Worm (Caenorhabditis elegans): ENCODE data around the gene ZK1098.6.
A peak's percentile ranks its signal among the peaks of the same experiment; 100 is the strongest.

Gene ZK1098.6

ce11 chrIII:9528824-9529223, 1.9 kb downstream of the ZK1098.6 start, which contains the start of gene ZK1098.2:
Gene ZK1098.2 (plus strand): TSS chrIII:9529159.
- no peak for TF ChIP-seq cey-2 (tag; optimal IDR thresholded peaks at IDR 0.05; ENCODE audit: borderline replicate concordance, insufficient read depth)
- no peak for TF ChIP-seq ceh-82 (tag; optimal IDR thresholded peaks at IDR 0.05)
- TF ChIP-seq set-16 (GFP tag; IDR thresholded peaks at IDR 0.05): no peak
- no peak for TF ChIP-seq daf-12 (tag; optimal IDR thresholded peaks at IDR 0.05)
- TF ChIP-seq mdl-1 (tag; optimal IDR thresholded peaks at IDR 0.05): no peak
- TF ChIP-seq tra-1 (GFP tag; IDR thresholded peaks at IDR 0.05): no peak
- peak in 1 of 2 experiments; percentile 62 for TF ChIP-seq lsy-2 (tag; optimal IDR thresholded peaks at IDR 0.05)
- peak; percentile 51 for TF ChIP-seq mes-2 (tag; optimal IDR thresholded peaks at IDR 0.05; ENCODE audit: poor library complexity, severe bottlenecking)
- TF ChIP-seq hlh-30 (tag; optimal IDR thresholded peaks at IDR 0.05; ENCODE audit: insufficient read depth): peak; percentile 68
- no peak for TF ChIP-seq T26A8.4 (GFP tag; IDR thresholded peaks at IDR 0.05)
- TF ChIP-seq Y48G9A.11 (GFP tag; IDR thresholded peaks at IDR 0.05): no peak
- peak in 1 of 2 experiments; percentile 50 for TF ChIP-seq hif-1 (tag; optimal IDR thresholded peaks at IDR 0.05)
- TF ChIP-seq ama-1 (optimal IDR thresholded peaks at IDR 0.05): no peak
- TF ChIP-seq lin-38 (GFP tag; IDR thresholded peaks at IDR 0.05): peak; percentile 51
- TF ChIP-seq mep-1 (tag; optimal IDR thresholded peaks at IDR 0.05): peak; percentile 11
- no peak for TF ChIP-seq arid-1 (GFP tag; conservative IDR thresholded peaks at IDR 0.05)
- no peak for TF ChIP-seq nhr-237 (tag; optimal IDR thresholded peaks at IDR 0.05)
- peak; percentile 18 for TF ChIP-seq dve-1 (tag; optimal IDR thresholded peaks at IDR 0.05; ENCODE audit: insufficient read depth)
- TF ChIP-seq F44E2.7 (GFP tag; IDR thresholded peaks at IDR 0.05): no peak
- TF ChIP-seq nhr-76 (tag; optimal IDR thresholded peaks at IDR 0.05): no peak
- TF ChIP-seq dpl-1 (GFP tag; optimal IDR thresholded peaks at IDR 0.05): peak; percentile 37
- no peak for TF ChIP-seq mdt-29 (GFP tag; IDR thresholded peaks at IDR 0.05)
- TF ChIP-seq nhr-41 (GFP tag; IDR thresholded peaks at IDR 0.05): no peak

- TF ChIP-seq lin-38 (GFP tag; IDR thresholded peaks at IDR 0.05): peak; percentile 29
Observed at ce11 chrIII:9534193-9534592, 7.2 kb downstream of the ZK1098.6 start.

- no peak for TF ChIP-seq egl-43 (GFP tag; IDR thresholded peaks at IDR 0.05)
- TF ChIP-seq daf-16 (GFP tag; optimal IDR thresholded peaks at IDR 0.05): no peak
- peak; percentile 48 for TF ChIP-seq daf-16 (tag; optimal IDR thresholded peaks at IDR 0.05)
- TF ChIP-seq hlh-11 (tag; optimal IDR thresholded peaks at IDR 0.05): no peak
- TF ChIP-seq nhr-28 (tag; optimal IDR thresholded peaks at IDR 0.05): peak; percentile 2
- no peak for TF ChIP-seq Y105C5A.15 (GFP tag; IDR thresholded peaks at IDR 0.05)
- no peak for TF ChIP-seq dve-1 (tag; optimal IDR thresholded peaks at IDR 0.05; ENCODE audit: insufficient read depth)
- TF ChIP-seq fkh-10 (GFP tag; optimal IDR thresholded peaks at IDR 0.05): no peak
- peak; percentile 47 for TF ChIP-seq ceh-28 (tag; optimal IDR thresholded peaks at IDR 0.05)
- TF ChIP-seq F37D6.2 (tag; optimal IDR thresholded peaks at IDR 0.05): no peak
- no peak for TF ChIP-seq nhr-102 (tag; optimal IDR thresholded peaks at IDR 0.05)
- no peak for TF ChIP-seq vab-7 (GFP tag; IDR thresholded peaks at IDR 0.05)
- TF ChIP-seq F10B5.3 (tag; optimal IDR thresholded peaks at IDR 0.05): no peak
- peak in 1 of 2 experiments; percentile 38 for TF ChIP-seq lsy-2 (tag; optimal IDR thresholded peaks at IDR 0.05)
- no peak for TF ChIP-seq ctbp-1 (GFP tag; IDR thresholded peaks at IDR 0.05)
- no peak for TF ChIP-seq nhr-6 (tag; optimal IDR thresholded peaks at IDR 0.05)
- no peak for TF ChIP-seq zfp-3 (GFP tag; conservative IDR thresholded peaks at IDR 0.05)
- no peak for TF ChIP-seq lin-15B (tag; optimal IDR thresholded peaks at IDR 0.05)
Observed at ce11 chrIII:9538655-9539155, 11.8 kb downstream of the ZK1098.6 start, which contains the start of gene ZK1098.3. Gene ZK1098.3 (minus strand): TSS chrIII:9538705.
